In the genomic region with DNA sequence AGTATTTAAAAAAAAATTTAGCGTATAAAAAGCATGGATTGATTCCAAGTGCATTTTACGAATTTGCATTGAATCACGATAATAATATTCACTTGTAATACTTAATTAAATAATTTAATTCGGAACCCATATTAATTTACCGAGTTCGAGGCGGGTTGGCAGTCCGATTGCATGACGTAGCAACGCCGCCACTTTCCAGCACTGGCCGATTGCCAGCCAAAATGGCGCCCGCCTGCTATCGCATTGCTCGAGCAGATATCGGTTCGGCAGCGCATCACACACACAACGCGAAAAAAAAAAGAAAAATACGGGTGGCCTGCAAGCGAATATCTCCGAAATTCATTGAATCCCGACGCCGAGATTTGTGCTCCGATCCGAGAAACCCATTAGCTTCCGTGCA, we compare ENCODE assay signal across 4 fruit fly cellular contexts.
TF ChIP-seq lines count a peak whose summit lies in the region.

A gene (plus strand): TSS at position 240 of the 400 bp plus-strand sequence.

TF ChIP-seq in whole organism, adult, 20 proteins besides CTCF, POLR2A, EP300 and RAD21 (continued from another document):
- TF ChIP-seq tj (GFP tag; optimal IDR thresholded peaks at IDR 0.05; lab: Kevin White, UChicago) = peak; percentile 15
- peak; percentile 66 for TF ChIP-seq CG12768 (GFP tag; optimal IDR thresholded peaks at IDR 0.05; lab: Kevin White, UChicago)
- peak; percentile 33 for TF ChIP-seq CG11617 (GFP tag; optimal IDR thresholded peaks at IDR 0.05; lab: Kevin White, UChicago)

TF ChIP-seq in whole organism, embryonic, 481 proteins besides CTCF, POLR2A, EP300 and RAD21 (continued from another document and continues in another):
- TF ChIP-seq CG32767 (GFP tag; IDR thresholded peaks at IDR 0.05; lab: Robert Waterston, UW) (no peak), CG30020 (tag; optimal IDR thresholded peaks at IDR 0.05; lab: Kevin White, UChicago) (peak; percentile 63), CG1792 (GFP tag; optimal IDR thresholded peaks at IDR 0.05; lab: Kevin White, UChicago) (peak; percentile 44), dmrt11E (tag; optimal IDR thresholded peaks at IDR 0.05; lab: Kevin White, UChicago) (peak; percentile 48), CkIIα-i1 (GFP tag; IDR thresholded peaks at IDR 0.05; lab: Robert Waterston, UW) (no peak), tgo (GFP tag; IDR thresholded peaks at IDR 0.05; lab: Robert Waterston, UW) (peak; percentile 58), ssp (GFP tag; IDR thresholded peaks at IDR 0.05; lab: Robert Waterston, UW) (peak; percentile 45), HmgZ (tag; optimal IDR thresholded peaks at IDR 0.05; lab: Kevin White, UChicago) (peak; percentile 79), CG34422 (GFP tag; IDR thresholded peaks at IDR 0.05; lab: Robert Waterston, UW) (peak; percentile 78), D (optimal IDR thresholded peaks at IDR 0.05; lab: Kevin White, UChicago) (no peak), D (GFP tag; optimal IDR thresholded peaks at IDR 0.05; lab: Kevin White, UChicago) (no peak), CG17328 (GFP tag; IDR thresholded peaks at IDR 0.05; lab: Robert Waterston, UW) (peak; percentile 68), Fer1 (GFP tag; optimal IDR thresholded peaks at IDR 0.05; lab: Kevin White, UChicago) (peak; percentile 62), exex (tag; optimal IDR thresholded peaks at IDR 0.05; lab: Kevin White, UChicago) (peak; percentile 4), Bteb2 (GFP tag; optimal IDR thresholded peaks at IDR 0.05; lab: Kevin White, UChicago) (peak; percentile 29), Lhr (GFP tag; optimal IDR thresholded peaks at IDR 0.05; lab: Kevin White, UChicago) (peak; percentile 65), CG2199 (GFP tag; IDR thresholded peaks at IDR 0.05; lab: Robert Waterston, UW) (peak; percentile 79), CG5180 (GFP tag; optimal IDR thresholded peaks at IDR 0.05; lab: Kevin White, UChicago) (no peak), sd (tag; optimal IDR thresholded peaks at IDR 0.05; lab: Kevin White, UChicago) (peak; percentile 52), BEAF-32 (GFP tag; optimal IDR thresholded peaks at IDR 0.05; lab: Kevin White, UChicago) (peak; percentile 82), crol (GFP tag; IDR thresholded peaks at IDR 0.05; lab: Robert Waterston, UW) (no peak), mld (GFP tag; IDR thresholded peaks at IDR 0.05; lab: Robert Waterston, UW; ENCODE audit: partially characterized antibody) (peak; percentile 63; the same call in 1 of the 3 replicates), zfh2 (GFP tag; optimal IDR thresholded peaks at IDR 0.05; lab: Kevin White, UChicago) (peak; percentile 69), ewg (GFP tag; optimal IDR thresholded peaks at IDR 0.05; lab: Kevin White, UChicago) (peak; percentile 66), CG6175 (GFP tag; IDR thresholded peaks at IDR 0.05; lab: Robert Waterston, UW) (peak; percentile 36; the same call in 1 of the 3 replicates), E2f1 (GFP tag; IDR thresholded peaks at IDR 0.05; lab: Robert Waterston, UW) (peak; percentile 70), CG33557 (GFP tag; optimal IDR thresholded peaks at IDR 0.05; lab: Kevin White, UChicago) (peak; percentile 35), D19A (tag; optimal IDR thresholded peaks at IDR 0.05; lab: Kevin White, UChicago) (peak; percentile 35), CG14050 (GFP tag; IDR thresholded peaks at IDR 0.05; lab: Robert Waterston, UW) (peak; percentile 48; the same call in 2 of the 3 replicates), CG13287 (GFP tag; IDR thresholded peaks at IDR 0.05; lab: Robert Waterston, UW; ENCODE audit: partially characterized antibody) (peak; percentile 78), sr (GFP tag; IDR thresholded peaks at IDR 0.05; lab: Robert Waterston, UW) (no peak), dpn (GFP tag; optimal IDR thresholded peaks at IDR 0.05; lab: Kevin White, UChicago) (peak; percentile 61 to 63), Sin3A (optimal IDR thresholded peaks at IDR 0.05; lab: Kevin White, UChicago) (no peak), CG31441 (GFP tag; IDR thresholded peaks at IDR 0.05; lab: Robert Waterston, UW) (peak; percentile 52), btn (GFP tag; optimal IDR thresholded peaks at IDR 0.05; lab: Kevin White, UChicago) (no peak), fd3F (GFP tag; optimal IDR thresholded peaks at IDR 0.05; lab: Kevin White, UChicago) (peak; percentile 50), sisA (GFP tag; IDR thresholded peaks at IDR 0.05; lab: Robert Waterston, UW) (peak; percentile 50), oc (tag; optimal IDR thresholded peaks at IDR 0.05; lab: Kevin White, UChicago) (peak; percentile 4), CG6654 (GFP tag; optimal IDR thresholded peaks at IDR 0.05; lab: Kevin White, UChicago) (no peak), CG13775 (GFP tag; optimal IDR thresholded peaks at IDR 0.05; lab: Kevin White, UChicago) (peak; percentile 52), CG3163 (GFP tag; optimal IDR thresholded peaks at IDR 0.05; lab: Kevin White, UChicago) (no peak)

TF ChIP-seq in whole organism, prepupa, 60 proteins besides CTCF, POLR2A, EP300 and RAD21 (continued from another document):
- TF ChIP-seq CG15336 (GFP tag; IDR thresholded peaks at IDR 0.05; lab: Robert Waterston, UW) (peak; percentile 38; the same call in 1 of the 2 replicates), Blimp-1 (GFP tag; optimal IDR thresholded peaks at IDR 0.05; lab: Kevin White, UChicago) (no peak), CG8632 (GFP tag; optimal IDR thresholded peaks at IDR 0.05; lab: Kevin White, UChicago) (peak; percentile 8), Sox102F (GFP tag; optimal IDR thresholded peaks at IDR 0.05; lab: Kevin White, UChicago) (peak; percentile 32), net (GFP tag; optimal IDR thresholded peaks at IDR 0.05; lab: Kevin White, UChicago) (peak; percentile 9), acj6 (GFP tag; optimal IDR thresholded peaks at IDR 0.05; lab: Kevin White, UChicago) (no peak), cyc (GFP tag; optimal IDR thresholded peaks at IDR 0.05; lab: Kevin White, UChicago) (peak; percentile 65), Gug (GFP tag; IDR thresholded peaks at IDR 0.05; lab: Robert Waterston, UW) (peak; percentile 38; the same call in 1 of the 2 replicates), Eip78C (GFP tag; lab: Kevin White, UChicago) (peak; percentile 73), fd59A (GFP tag; optimal IDR thresholded peaks at IDR 0.05; lab: Kevin White, UChicago) (peak; percentile 33), salr (GFP tag; optimal IDR thresholded peaks at IDR 0.05; lab: Kevin White, UChicago) (peak in 1 of 2 experiments; percentile 32), CG16779 (tag; optimal IDR thresholded peaks at IDR 0.05; lab: Kevin White, UChicago) (no peak), Lpt (GFP tag; optimal IDR thresholded peaks at IDR 0.05; lab: Kevin White, UChicago) (no peak), Hr39 (GFP tag; optimal IDR thresholded peaks at IDR 0.05; lab: Kevin White, UChicago) (no peak), CG11762 (GFP tag; optimal IDR thresholded peaks at IDR 0.05; lab: Kevin White, UChicago; ENCODE audit: insufficient read depth) (no peak), CG9139 (GFP tag; optimal IDR thresholded peaks at IDR 0.05; lab: Kevin White, UChicago) (peak; percentile 46), dac (GFP tag; optimal IDR thresholded peaks at IDR 0.05; lab: Kevin White, UChicago) (peak; percentile 16), CG34406 (GFP tag; optimal IDR thresholded peaks at IDR 0.05; lab: Kevin White, UChicago) (peak; percentile 23), Hr38 (GFP tag; optimal IDR thresholded peaks at IDR 0.05; lab: Kevin White, UChicago) (no peak), CG3032 (tag; optimal IDR thresholded peaks at IDR 0.05; lab: Kevin White, UChicago) (peak; percentile 49), fd85E (GFP tag; optimal IDR thresholded peaks at IDR 0.05; lab: Kevin White, UChicago) (no peak), Met (GFP tag; optimal IDR thresholded peaks at IDR 0.05; lab: Kevin White, UChicago) (peak; percentile 57), CG6163 (GFP tag; IDR thresholded peaks at IDR 0.05; lab: Robert Waterston, UW) (peak; percentile 75), esn (GFP tag; optimal IDR thresholded peaks at IDR 0.05; lab: Kevin White, UChicago) (peak; percentile 58), eg (GFP tag; IDR thresholded peaks at IDR 0.05; lab: Robert Waterston, UW) (peak; percentile 63), pdm3 (GFP tag; optimal IDR thresholded peaks at IDR 0.05; lab: Kevin White, UChicago) (peak; percentile 50), CG11902 (GFP tag; optimal IDR thresholded peaks at IDR 0.05; lab: Kevin White, UChicago) (peak; percentile 13), svp (GFP tag; lab: Kevin White, UChicago) (no peak), Eip93F (GFP tag; optimal IDR thresholded peaks at IDR 0.05; lab: Kevin White, UChicago) (peak; percentile 16), dsx (GFP tag; optimal IDR thresholded peaks at IDR 0.05; lab: Kevin White, UChicago; ENCODE audit: poor library complexity, severe bottlenecking) (no peak), fkh (GFP tag; optimal IDR thresholded peaks at IDR 0.05; lab: Kevin White, UChicago) (no peak), CG1621 (tag; optimal IDR thresholded peaks at IDR 0.05; lab: Kevin White, UChicago) (peak; percentile 50), CG10669 (GFP tag; optimal IDR thresholded peaks at IDR 0.05; lab: Kevin White, UChicago) (peak; percentile 6), Smox (GFP tag; optimal IDR thresholded peaks at IDR 0.05; lab: Kevin White, UChicago) (peak; percentile 62), CG4318 (GFP tag; optimal IDR thresholded peaks at IDR 0.05; lab: Kevin White, UChicago) (no peak), CG6792 (GFP tag; optimal IDR thresholded peaks at IDR 0.05; lab: Kevin White, UChicago) (peak; percentile 55), Sox15 (GFP tag; optimal IDR thresholded peaks at IDR 0.05; lab: Kevin White, UChicago) (peak; percentile 2), CG3919 (GFP tag; optimal IDR thresholded peaks at IDR 0.05; lab: Kevin White, UChicago) (peak; percentile 59), CG8119 (GFP tag; IDR thresholded peaks at IDR 0.05; lab: Robert Waterston, UW) (0 out of 3 replicates have a peak, but pooled peaks have one; percentile 16), CG31627 (GFP tag; optimal IDR thresholded peaks at IDR 0.05; lab: Kevin White, UChicago) (peak; percentile 64), ss (GFP tag; optimal IDR thresholded peaks at IDR 0.05; lab: Kevin White, UChicago) (peak; percentile 14 to 35), Ets21C (GFP tag; optimal IDR thresholded peaks at IDR 0.05; lab: Kevin White, UChicago) (peak; percentile 24)

TF ChIP-seq in whole organism, wandering third instar larva, 38 proteins besides CTCF, POLR2A, EP300 and RAD21 (continued from another document):
- TF ChIP-seq N (GFP tag; optimal IDR thresholded peaks at IDR 0.05; lab: Kevin White, UChicago) (no peak), pan (optimal IDR thresholded peaks at IDR 0.05; lab: Kevin White, UChicago) (no peak), GATAd (GFP tag; optimal IDR thresholded peaks at IDR 0.05; lab: Kevin White, UChicago) (peak; percentile 4), CrebA (GFP tag; optimal IDR thresholded peaks at IDR 0.05; lab: Kevin White, UChicago; ENCODE audit: borderline replicate concordance) (no peak), Abd-B (GFP tag; optimal IDR thresholded peaks at IDR 0.05; lab: Kevin White, UChicago) (no peak), Dfd (GFP tag; optimal IDR thresholded peaks at IDR 0.05; lab: Kevin White, UChicago) (no peak), rgr (GFP tag; optimal IDR thresholded peaks at IDR 0.05; lab: Kevin White, UChicago) (peak; percentile 81), dmrt93B (GFP tag; optimal IDR thresholded peaks at IDR 0.05; lab: Kevin White, UChicago) (peak; percentile 57), ey (GFP tag; optimal IDR thresholded peaks at IDR 0.05; lab: Kevin White, UChicago) (peak; percentile 36), h (GFP tag; optimal IDR thresholded peaks at IDR 0.05; lab: Kevin White, UChicago) (peak; percentile 78), Jra (GFP tag; optimal IDR thresholded peaks at IDR 0.05; lab: Kevin White, UChicago) (peak; percentile 41), HLH106 (tag; optimal IDR thresholded peaks at IDR 0.05; lab: Kevin White, UChicago) (peak; percentile 62), Hnf4 (GFP tag; optimal IDR thresholded peaks at IDR 0.05; lab: Kevin White, UChicago) (peak; percentile 66), usp (GFP tag; optimal IDR thresholded peaks at IDR 0.05; lab: Kevin White, UChicago) (no peak)
TF ChIP-seq in whole organism, wandering third instar larva: peak in this region for 22.
